Worm (Caenorhabditis elegans): ENCODE data around the gene T22D1.8.

ce11 chrIV:6937548-6937947, 31.4 kb upstream of the T22D1.8 start, which contains the start of gene npr-12:
- TF ChIP-seq flt-1 (GFP tag; IDR thresholded peaks at IDR 0.05) (no peak), tra-4 (tag; optimal IDR thresholded peaks at IDR 0.05) (no peak), ama-1 (optimal IDR thresholded peaks at IDR 0.05) (no peak), tbx-37 (GFP tag; conservative IDR thresholded peaks at IDR 0.05) (no peak), tbx-11 (GFP tag; IDR thresholded peaks at IDR 0.05) (no peak), hnd-1 (tag; optimal IDR thresholded peaks at IDR 0.05) (no peak), pes-1 (GFP tag; IDR thresholded peaks at IDR 0.05) (no peak), sea-1 (GFP tag; conservative IDR thresholded peaks at IDR 0.05) (no peak), scrt-1 (GFP tag; IDR thresholded peaks at IDR 0.05) (no peak), F13C5.2 (tag; optimal IDR thresholded peaks at IDR 0.05) (no peak), ets-7 (tag; optimal IDR thresholded peaks at IDR 0.05) (no peak)

Measured in whole organism, early embryonic.